Fruit fly (Drosophila melanogaster): Measurements from ENCODE around the gene CG31643.

DNA sequence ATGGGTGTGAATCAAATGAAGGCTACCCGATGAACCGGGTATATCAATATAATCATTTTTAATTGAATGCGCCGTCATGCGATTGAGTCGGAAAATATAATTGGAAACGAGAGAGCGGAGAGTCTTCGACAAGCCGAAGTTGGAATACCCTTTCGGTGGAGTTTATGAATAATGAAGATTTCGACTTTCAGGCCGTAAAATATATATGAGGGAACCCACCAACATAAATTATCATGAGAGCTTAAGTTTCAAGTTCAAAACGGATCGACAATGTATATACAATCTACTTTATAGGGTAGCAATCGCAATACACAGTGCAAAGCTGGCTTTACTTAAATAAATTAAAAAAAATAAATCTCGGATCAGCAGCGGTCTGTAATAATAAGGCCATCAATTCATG, 6.1 kb upstream of the CG31643 start:
- TF ChIP-seq EcR (GFP tag; optimal IDR thresholded peaks at IDR 0.05) (no peak), pan (optimal IDR thresholded peaks at IDR 0.05) (no peak), usp (GFP tag; optimal IDR thresholded peaks at IDR 0.05) (no peak), Dll (optimal IDR thresholded peaks at IDR 0.05) (no peak), psq (optimal IDR thresholded peaks at IDR 0.05) (no peak)
